Worm (Caenorhabditis elegans) whole organism, L3 larva: Measurements from ENCODE around the gene ccch-3.

ENCODE experiments used
- R02D3.7 ChIP-seq: fragments of 150-350 bp; optimal IDR thresholded peaks from 2 replicates; lab custom pipeline; 2014; ENCODE audit warnings: missing biosample characterization, missing genetic modification characterization
- ZK546.5 ChIP-seq: sonication (generic microtip); optimal IDR thresholded peaks from 2 replicates; lab custom pipeline; 2017; ENCODE audit warnings: missing biosample characterization, missing genetic modification characterization
- ceh-16 ChIP-seq: sonication (generic microtip); optimal IDR thresholded peaks from 2 replicates; lab custom pipeline; 2017; ENCODE audit warnings: missing biosample characterization, missing genetic modification characterization
- ceh-28 ChIP-seq: fragments of 150-350 bp; optimal IDR thresholded peaks from 2 replicates; lab custom pipeline; 2014; ENCODE audit warnings: missing biosample characterization, missing genetic modification reagents, missing genetic modification characterization
- ceh-82 ChIP-seq: fragments of 150-350 bp; optimal IDR thresholded peaks from 2 replicates; lab custom pipeline; 2014; ENCODE audit warnings: missing biosample characterization, missing genetic modification characterization
- ceh-9 ChIP-seq: sonication (generic microtip); optimal IDR thresholded peaks from 2 replicates; lab custom pipeline; 2018; ENCODE audit warnings: missing biosample characterization, missing genetic modification characterization
- daf-12 ChIP-seq: fragments of 150-350 bp; optimal IDR thresholded peaks from 2 replicates; lab custom pipeline; 2014; ENCODE audit warnings: missing biosample characterization, missing genetic modification reagents, missing genetic modification characterization
- elt-2 ChIP-seq: sonication (generic microtip); optimal IDR thresholded peaks from 2 replicates; lab custom pipeline; 2016; ENCODE audit warnings: missing genetic modification reagents, mild to moderate bottlenecking, missing genetic modification characterization, missing compliant biosample characterization
- elt-3 ChIP-seq, 3 experiments: fragments of 150-350 bp in 1 of 3; sonication (generic microtip) in 2 of 3; optimal IDR thresholded peaks; 2 replicates in 2 of 3; 4 replicates in 1 of 3; lab custom pipeline; 2014 to 2017; ENCODE audit warnings: missing biosample characterization in 3 of 3, missing genetic modification characterization in 3 of 3
- fkh-10 ChIP-seq: sonication (generic microtip); optimal IDR thresholded peaks from 2 replicates; lab custom pipeline; 2017; ENCODE audit warnings: missing biosample characterization, missing genetic modification reagents, missing genetic modification characterization
- fkh-2 ChIP-seq: fragments of 150-350 bp; optimal IDR thresholded peaks from 2 replicates; lab custom pipeline; 2014; ENCODE audit warnings: missing biosample characterization, missing genetic modification reagents, missing genetic modification characterization
- fos-1 ChIP-seq: fragments of 150-350 bp; optimal IDR thresholded peaks from 2 replicates; lab custom pipeline; 2014; ENCODE audit warnings: missing biosample characterization, missing genetic modification characterization
- jun-1 ChIP-seq: fragments of 150-350 bp; optimal IDR thresholded peaks from 2 replicates; lab custom pipeline; 2014; ENCODE audit warnings: missing biosample characterization, missing genetic modification reagents, missing genetic modification characterization
- lin-15B ChIP-seq: fragments of 150-350 bp; optimal IDR thresholded peaks from 2 replicates; lab custom pipeline; 2014; ENCODE audit warnings: missing biosample characterization, missing genetic modification characterization
- lin-39 ChIP-seq: fragments of 150-350 bp; optimal IDR thresholded peaks from 2 replicates; lab custom pipeline; 2018; ENCODE audit warnings: missing biosample characterization, missing genetic modification reagents, missing genetic modification characterization
- mml-1 ChIP-seq: fragments of 150-350 bp; sonication (generic microtip); optimal IDR thresholded peaks from 3 replicates; lab custom pipeline; 2014; ENCODE audit warnings: missing biosample characterization, missing genetic modification characterization
- nfya-1 ChIP-seq: sonication (generic microtip); optimal IDR thresholded peaks from 2 replicates; lab custom pipeline; 2017; ENCODE audit warnings: missing genetic modification characterization, mild to moderate bottlenecking, missing compliant biosample characterization, antibody characterized with exemption, moderate library complexity; ENCODE audit not compliant: insufficient read depth
- nhr-11 ChIP-seq: fragments of 150-350 bp; optimal IDR thresholded peaks from 2 replicates; lab custom pipeline; 2014; ENCODE audit warnings: missing biosample characterization, missing genetic modification characterization
- nhr-23 ChIP-seq: fragments of 150-350 bp; optimal IDR thresholded peaks from 2 replicates; lab custom pipeline; 2014; ENCODE audit warnings: missing biosample characterization, missing genetic modification reagents, missing genetic modification characterization
- nhr-237 ChIP-seq: fragments of 150-350 bp; optimal IDR thresholded peaks from 2 replicates; lab custom pipeline; 2014; ENCODE audit warnings: missing biosample characterization, missing genetic modification characterization
- pha-4 ChIP-seq: fragments of 150-350 bp; optimal IDR thresholded peaks from 2 replicates; lab custom pipeline; 2014; ENCODE audit warnings: missing biosample characterization, missing genetic modification reagents, missing genetic modification characterization
- pqm-1 ChIP-seq: fragments of 150-350 bp; optimal IDR thresholded peaks from 2 replicates; lab custom pipeline; 2017; ENCODE audit warnings: missing biosample characterization, missing genetic modification characterization, inconsistent platforms
- sea-2 ChIP-seq: fragments of 150-350 bp; sonication (generic microtip); optimal IDR thresholded peaks from 4 replicates; lab custom pipeline; 2014; ENCODE audit warnings: missing biosample characterization, missing genetic modification reagents, missing genetic modification characterization
- snpc-4 ChIP-seq: fragments of 150-350 bp; optimal IDR thresholded peaks from 2 replicates; lab custom pipeline; 2014; ENCODE audit warnings: missing biosample characterization, missing genetic modification characterization
- unc-39 ChIP-seq: sonication (generic microtip); optimal IDR thresholded peaks from 4 replicates; lab custom pipeline; 2017; ENCODE audit warnings: missing biosample characterization, missing genetic modification characterization
- unc-62 ChIP-seq: fragments of 150-350 bp; sonication (generic microtip); optimal IDR thresholded peaks from 4 replicates; lab custom pipeline; 2014; ENCODE audit warnings: missing biosample characterization, missing genetic modification reagents, missing genetic modification characterization
- zag-1 ChIP-seq: fragments of 150-350 bp; optimal IDR thresholded peaks from 2 replicates; lab custom pipeline; 2014; ENCODE audit warnings: missing biosample characterization, missing genetic modification characterization
- ztf-11 ChIP-seq: fragments of 150-350 bp; optimal IDR thresholded peaks from 2 replicates; lab custom pipeline; 2014; ENCODE audit warnings: missing biosample characterization, missing genetic modification characterization

Gene ccch-3

DNA sequence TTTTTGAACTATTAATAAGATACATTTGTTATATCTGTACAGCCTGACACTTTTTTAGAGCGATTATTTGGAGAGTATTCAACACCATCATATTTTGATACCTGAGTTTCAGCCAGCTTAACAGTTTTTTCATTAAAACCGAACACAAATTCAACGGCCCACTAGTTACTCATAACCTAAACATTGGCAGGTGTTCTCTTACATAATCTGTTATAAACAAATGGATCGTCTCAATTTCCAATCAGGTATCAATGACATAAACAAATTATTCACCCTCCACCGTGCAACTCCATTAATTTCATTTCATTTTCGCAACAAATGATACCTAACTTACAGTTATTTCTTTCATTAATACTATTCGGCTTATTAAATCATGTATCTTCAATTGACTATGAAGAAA is 48.5 kb downstream of the ccch-3 start, which contains the start of gene cubn-1:
Gene cubn-1, plus strand, starts transcription at position 301 of the 400 bp plus-strand sequence.
- TF ChIP-seq lin-39 (tag; lab: Kevin White, UChicago) (no peak), unc-62 (no peak), pqm-1 (tag; lab: Kevin White, UChicago) (no peak), unc-39 (tag; lab: Kevin White, UChicago) (no peak), nfya-1 (tag; lab: Kevin White, UChicago) (no peak), sea-2 (no peak), ZK546.5 (tag; lab: Kevin White, UChicago) (no peak), pha-4 (tag; lab: Kevin White, UChicago) (no peak), lin-15B (tag; lab: Kevin White, UChicago) (no peak), nhr-237 (tag; lab: Kevin White, UChicago) (no peak)
- TF ChIP-seq, all 47 proteins: peak for 0

DNA sequence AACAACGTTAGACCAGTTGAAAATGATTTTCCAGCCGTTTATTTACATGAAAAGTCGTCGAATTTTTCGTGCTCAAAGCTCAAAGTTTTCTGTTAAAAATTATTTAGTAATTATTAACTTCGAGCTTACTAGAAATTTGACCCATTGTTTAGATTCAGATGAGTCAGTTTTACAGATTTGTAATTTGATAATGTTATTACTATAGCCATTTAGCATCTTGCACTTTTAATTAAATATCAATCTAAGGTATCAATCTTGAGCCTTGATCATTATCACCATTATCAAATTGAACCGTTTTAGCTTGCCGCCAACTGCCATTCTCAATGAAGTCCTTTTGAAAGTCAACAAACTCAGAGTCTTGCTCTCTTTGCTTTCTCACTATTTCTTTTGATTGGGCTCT is 50.0 kb downstream of the ccch-3 start, which contains the start of gene ZC116.1:
Gene ZC116.1, plus strand, starts transcription at position 301 of the 400 bp plus-strand sequence.
- TF ChIP-seq zag-1 (tag; lab: Kevin White, UChicago): no peak
- TF ChIP-seq nhr-23 (tag; lab: Kevin White, UChicago): no peak
- no peak for TF ChIP-seq R02D3.7 (tag; lab: Kevin White, UChicago)
- no peak for TF ChIP-seq ceh-16 (tag; lab: Kevin White, UChicago)
- no peak for TF ChIP-seq pha-4 (tag; lab: Kevin White, UChicago)
- no peak for TF ChIP-seq fkh-10
- no peak for TF ChIP-seq jun-1

DNA sequence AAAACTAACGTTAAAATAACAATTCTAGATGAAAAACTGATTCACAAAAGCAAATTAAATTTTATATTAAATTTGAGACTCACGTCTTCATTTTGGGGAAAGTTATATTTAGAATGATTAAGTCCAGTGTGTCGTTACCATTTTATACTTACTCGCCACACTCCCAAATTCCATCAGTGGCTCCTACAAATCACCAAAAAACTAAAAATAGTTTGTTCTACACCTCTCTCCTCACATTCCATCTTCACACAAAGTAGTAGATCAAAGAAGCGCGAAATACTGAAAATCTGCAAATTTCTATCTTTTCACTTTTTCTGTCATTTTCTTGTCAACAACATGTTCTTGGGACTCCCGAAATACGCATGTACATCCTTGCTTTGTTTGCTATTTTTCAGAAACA is 50.6 kb downstream of the ccch-3 start, which contains the start of gene ZC116.5:
Gene ZC116.5, minus strand, starts transcription at position 101 of the 400 bp plus-strand sequence.
- TF ChIP-seq nfya-1 (tag; lab: Kevin White, UChicago): no peak
- TF ChIP-seq elt-3 (tag; optimal IDR thresholded peaks at IDR 0.05; lab: Kevin White, UChicago): no peak
- TF ChIP-seq ceh-28 (tag; lab: Kevin White, UChicago): no peak
- no peak for TF ChIP-seq mml-1 (tag; lab: Kevin White, UChicago)
- no peak for TF ChIP-seq fkh-2 (tag; lab: Kevin White, UChicago)
- no peak for TF ChIP-seq ztf-11 (tag; lab: Kevin White, UChicago)
- TF ChIP-seq ceh-82 (tag; lab: Kevin White, UChicago): no peak
- TF ChIP-seq ZK546.5 (tag; lab: Kevin White, UChicago): no peak
- no peak for TF ChIP-seq snpc-4
- no peak for TF ChIP-seq elt-2 (tag; lab: Kevin White, UChicago)
- no peak for TF ChIP-seq ceh-9 (tag; lab: Kevin White, UChicago)
- TF ChIP-seq zag-1 (tag; lab: Kevin White, UChicago): no peak
- no peak for TF ChIP-seq daf-12 (tag; lab: Kevin White, UChicago)
- TF ChIP-seq fos-1 (tag; lab: Kevin White, UChicago): no peak
- no peak for TF ChIP-seq pha-4 (tag; lab: Kevin White, UChicago)
- TF ChIP-seq nhr-11 (tag; lab: Kevin White, UChicago): no peak
- TF ChIP-seq, all 47 proteins: peak for 0
